Worm (Caenorhabditis elegans) whole organism, early embryonic: ENCODE results near the gene R03G5.6.

Experiments
- F13C5.2 ChIP-seq: sonication (generic microtip); optimal IDR thresholded peaks from 2 replicates; lab custom pipeline; 2017; ENCODE audit warnings: mild to moderate bottlenecking, missing genetic modification characterization, inconsistent platforms, missing compliant biosample characterization
- aly-1 ChIP-seq: sonication (generic microtip); optimal IDR thresholded peaks from 2 replicates; lab custom pipeline; 2016; ENCODE audit warnings: missing genetic modification characterization, missing compliant biosample characterization
- ama-1 ChIP-seq: fragments of 150-350 bp; optimal IDR thresholded peaks from 2 replicates; lab custom pipeline; 2014
- ceh-13 ChIP-seq: fragments of 200-800 bp; sonication (Bioruptor generic); optimal IDR thresholded peaks from 2 replicates; lab custom pipeline; 2018; ENCODE audit warnings: mild to moderate bottlenecking, missing genetic modification characterization, missing compliant biosample characterization
- ceh-36 ChIP-seq: sonication (generic microtip); optimal IDR thresholded peaks from 2 replicates; lab custom pipeline; 2016; ENCODE audit warnings: missing genetic modification characterization, inconsistent platforms, missing compliant biosample characterization
- ets-7 ChIP-seq: sonication (generic microtip); optimal IDR thresholded peaks from 2 replicates; lab custom pipeline; 2016; ENCODE audit warnings: missing genotype, missing genetic modification characterization, missing compliant biosample characterization
- flt-1 ChIP-seq: fragments of 200-800 bp; sonication (Bioruptor generic); IDR thresholded peaks from 2 replicates; pipeline ENCODE4 v1.3.6; 2022; ENCODE audit warnings: missing genetic modification characterization, missing compliant biosample characterization
- hmbx-1 ChIP-seq: sonication (generic microtip); optimal IDR thresholded peaks from 2 replicates; lab custom pipeline; 2016; ENCODE audit warnings: mild to moderate bottlenecking, missing genetic modification characterization, missing compliant biosample characterization
- hmg-4 ChIP-seq: fragments of 200-800 bp; sonication (Bioruptor generic); optimal IDR thresholded peaks from 2 replicates; lab custom pipeline; 2018; ENCODE audit warnings: mild to moderate bottlenecking, missing genetic modification characterization, missing compliant biosample characterization
- pes-1 ChIP-seq: fragments of 200-800 bp; sonication (Bioruptor generic); IDR thresholded peaks from 2 replicates; pipeline ENCODE4 v1.3.6; 2022; ENCODE audit warnings: missing genetic modification reagents, missing genetic modification characterization, missing compliant biosample characterization
- scrt-1 ChIP-seq: fragments of 200-800 bp; sonication (Bioruptor generic); IDR thresholded peaks from 2 replicates; pipeline ENCODE4 v1.3.6; 2022; ENCODE audit warnings: missing genetic modification characterization, missing compliant biosample characterization
- sea-1 ChIP-seq: fragments of 200-800 bp; sonication (Bioruptor generic); conservative IDR thresholded peaks from 2 replicates; pipeline ENCODE4 v1.3.6; 2022; ENCODE audit warnings: missing genetic modification characterization, missing compliant biosample characterization
- tbx-11 ChIP-seq: fragments of 200-800 bp; sonication (Bioruptor generic); IDR thresholded peaks from 2 replicates; pipeline ENCODE4 v1.3.6; 2022; ENCODE audit warnings: missing genetic modification characterization, missing compliant biosample characterization
- tbx-37 ChIP-seq: fragments of 200-800 bp; sonication (Bioruptor generic); conservative IDR thresholded peaks from 2 replicates; pipeline ENCODE4 v1.3.6; 2022; ENCODE audit warnings: missing genetic modification reagents, missing genetic modification characterization, missing compliant biosample characterization
- tra-4 ChIP-seq: sonication (generic microtip); optimal IDR thresholded peaks from 2 replicates; lab custom pipeline; 2017; ENCODE audit warnings: missing genetic modification characterization, missing compliant biosample characterization

R03G5.6 gene

DNA sequence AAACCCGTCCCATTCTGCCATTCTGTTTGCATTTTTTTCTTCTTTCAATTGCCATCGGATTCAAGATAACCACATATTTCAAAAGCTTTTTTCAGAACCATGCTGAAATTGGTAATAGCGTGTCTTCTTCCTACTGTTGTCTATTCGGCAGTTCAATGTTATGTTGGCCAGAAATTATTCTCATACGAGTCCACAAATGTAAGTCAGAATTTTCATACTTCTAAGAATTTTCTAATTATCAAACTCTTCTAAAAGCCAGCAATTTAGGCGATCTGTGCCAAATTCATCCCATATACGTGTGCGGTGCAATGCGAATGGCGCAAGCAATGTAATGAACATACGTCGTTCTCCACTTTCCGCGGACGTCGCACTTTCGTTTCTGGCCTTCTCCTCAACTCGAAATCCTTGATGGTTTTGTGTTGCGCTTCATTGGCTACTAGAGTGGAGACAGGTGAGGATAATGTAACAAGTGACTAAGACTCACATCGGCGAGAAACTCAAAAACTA, 37.1 kb downstream of the R03G5.6 start, which contains the start of gene ZK154.1:
Gene ZK154.1 (plus strand): TSS at position 51 of the 507 bp plus-strand sequence.
- no peak for TF ChIP-seq sea-1 (GFP tag; lab: Robert Waterston, UW)
- no peak for TF ChIP-seq scrt-1 (GFP tag; lab: Robert Waterston, UW)
- no peak for TF ChIP-seq tbx-11 (GFP tag; lab: Robert Waterston, UW)
- no peak for TF ChIP-seq hmbx-1
- TF ChIP-seq ama-1 (lab: Kevin White, UChicago) = no peak
- no peak for TF ChIP-seq ets-7 (tag; lab: Kevin White, UChicago)
- no peak for TF ChIP-seq tra-4 (tag; lab: Kevin White, UChicago)
- TF ChIP-seq aly-1 (tag; lab: Kevin White, UChicago) = no peak
- no peak for TF ChIP-seq hmg-4 (GFP tag; lab: Kevin White, UChicago)
- no peak for TF ChIP-seq flt-1 (GFP tag; lab: Robert Waterston, UW)
- no peak for TF ChIP-seq ceh-36

DNA sequence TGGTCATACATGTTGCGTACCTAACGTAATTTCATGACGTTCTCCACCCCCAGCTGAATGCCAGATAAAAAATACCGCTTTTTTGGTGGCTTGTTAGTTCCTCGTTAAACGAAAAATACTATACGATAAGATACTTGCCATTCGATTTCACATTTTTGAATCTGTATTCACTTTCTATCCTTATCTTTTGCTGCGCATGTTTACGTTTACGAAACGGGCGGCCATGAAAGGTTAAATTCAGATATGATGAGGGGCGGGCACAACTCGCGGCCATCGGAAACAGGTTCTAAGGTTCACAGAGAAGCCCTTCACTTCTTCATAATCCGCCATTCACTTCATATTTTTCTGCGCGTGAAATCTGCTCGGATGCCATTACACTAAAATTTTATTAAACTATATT, 37.9 kb downstream of the R03G5.6 start:
- TF ChIP-seq hmg-4 (GFP tag; lab: Kevin White, UChicago) = no peak
- TF ChIP-seq F13C5.2 (tag; lab: Kevin White, UChicago) = no peak
- no peak for TF ChIP-seq hmbx-1
- no peak for TF ChIP-seq ets-7 (tag; lab: Kevin White, UChicago)
- no peak for TF ChIP-seq ama-1 (lab: Kevin White, UChicago)

DNA sequence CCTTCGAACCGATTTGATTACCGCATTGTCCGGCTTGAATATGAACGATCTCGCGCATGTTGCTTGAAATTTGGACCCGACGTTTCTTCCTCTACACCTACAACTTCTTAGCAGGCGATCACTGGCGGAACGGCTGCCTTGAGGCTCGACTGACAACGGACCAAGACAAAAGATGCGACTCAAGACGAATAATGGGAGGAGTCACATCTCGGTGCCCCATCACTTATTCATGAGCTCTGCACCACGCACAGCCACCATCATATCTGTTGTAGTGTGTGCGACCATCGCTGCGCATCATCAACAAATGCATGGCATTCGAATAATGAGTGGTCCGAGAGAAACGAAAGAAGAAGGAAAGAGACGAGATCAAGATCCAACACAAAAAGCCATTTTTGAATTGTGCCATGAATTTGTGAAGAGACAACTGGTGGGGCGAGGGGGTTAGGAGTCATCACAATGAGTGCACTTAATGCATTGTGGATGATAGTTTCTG, 40.2 kb downstream of the R03G5.6 start, which contains the start of gene mec-7:
Gene mec-7 (minus strand): TSS at position 181 of the 493 bp plus-strand sequence.
- TF ChIP-seq aly-1 (tag; lab: Kevin White, UChicago) (no peak), hmg-4 (GFP tag; lab: Kevin White, UChicago) (no peak), ceh-13 (GFP tag; lab: Kevin White, UChicago) (no peak), sea-1 (GFP tag; lab: Robert Waterston, UW) (no peak), scrt-1 (GFP tag; lab: Robert Waterston, UW) (no peak), tbx-11 (GFP tag; lab: Robert Waterston, UW) (no peak), F13C5.2 (tag; lab: Kevin White, UChicago) (no peak)

DNA sequence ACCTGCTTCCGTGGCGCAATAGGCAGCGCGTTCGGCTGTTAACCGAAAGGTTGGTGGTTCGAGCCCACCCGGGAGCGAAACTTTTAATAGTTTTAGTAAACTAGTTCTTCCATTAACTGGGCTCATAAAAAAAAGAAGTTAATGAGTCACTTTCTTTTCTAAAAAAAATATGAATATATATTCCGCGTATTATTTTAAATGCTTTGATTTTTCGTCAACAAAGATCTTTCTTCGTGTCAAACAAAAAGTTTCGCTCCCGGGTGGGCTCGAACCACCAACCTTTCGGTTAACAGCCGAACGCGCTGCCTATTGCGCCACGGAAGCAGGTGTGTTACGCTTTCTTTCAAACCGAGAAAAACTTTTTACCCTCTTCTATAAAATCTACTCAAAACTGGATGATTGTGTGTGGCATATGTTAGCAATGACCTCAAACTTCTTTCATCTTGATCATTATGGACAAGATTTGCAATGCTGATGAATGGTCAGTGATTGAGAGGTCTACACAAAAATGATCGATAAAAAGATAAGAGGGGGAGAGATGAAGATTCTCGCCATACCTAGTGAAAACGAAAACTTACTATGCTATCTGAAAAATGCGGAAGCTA, 42.9 kb downstream of the R03G5.6 start:
- TF ChIP-seq pes-1 = 0 out of 2 replicates have a peak, but pooled peaks have one; percentile 41
- TF ChIP-seq flt-1 (GFP tag; lab: Robert Waterston, UW) = no peak
- no peak for TF ChIP-seq tbx-37 (GFP tag; lab: Robert Waterston, UW)
- no peak for TF ChIP-seq ceh-13 (GFP tag; lab: Kevin White, UChicago)
